Fruit fly (Drosophila melanogaster) whole organism, wandering third instar larva: ENCODE results near the gene COX6B.

Experiments
- Abd-B ChIP-seq: fragments of >200 bp; optimal IDR thresholded peaks from 2 replicates; lab custom pipeline; 2017; ENCODE audit warnings: missing biosample characterization, missing genetic modification characterization
- CG32264 ChIP-seq: fragments of 200-800 bp; sonication (Bioruptor generic); optimal IDR thresholded peaks from 2 replicates; lab custom pipeline; 2016; ENCODE audit warnings: missing biosample characterization, missing genetic modification characterization
- CG9705 ChIP-seq: fragments of 200-800 bp; sonication (Bioruptor generic); optimal IDR thresholded peaks from 2 replicates; lab custom pipeline; 2018; ENCODE audit warnings: missing biosample characterization, mild to moderate bottlenecking, missing genetic modification characterization
- CrebA ChIP-seq: fragments of 200-800 bp; sonication (Bioruptor generic); optimal IDR thresholded peaks from 2 replicates; lab custom pipeline; 2016; ENCODE audit warnings: missing biosample characterization, mild to moderate bottlenecking, missing genetic modification characterization, borderline replicate concordance
- Dfd ChIP-seq: fragments of >200 bp; optimal IDR thresholded peaks from 2 replicates; lab custom pipeline; 2017; ENCODE audit warnings: missing biosample characterization, missing genetic modification characterization
- Dif ChIP-seq: fragments of 200-275, 200-300 bp; sonication (Bioruptor generic); optimal IDR thresholded peaks from 2 replicates; lab custom pipeline; 2018; ENCODE audit warnings: missing biosample characterization, missing genetic modification characterization; ENCODE audit not compliant: partially characterized antibody
- GATAd ChIP-seq: sonication (Bioruptor generic); optimal IDR thresholded peaks from 2 replicates; lab custom pipeline; 2016; ENCODE audit warnings: missing biosample characterization, missing genetic modification characterization
- HLH106 ChIP-seq: fragments of 200-800 bp; optimal IDR thresholded peaks from 3 replicates; lab custom pipeline; 2019; ENCODE audit warnings: missing biosample characterization, mild to moderate bottlenecking, missing genetic modification characterization, moderate library complexity
- Hnf4 ChIP-seq: fragments of 200-800 bp; sonication (Bioruptor generic); optimal IDR thresholded peaks from 2 replicates; lab custom pipeline; 2016; ENCODE audit warnings: missing biosample characterization, mild to moderate bottlenecking, missing genetic modification characterization
- Hr78 ChIP-seq: fragments of >200 bp; optimal IDR thresholded peaks from 2 replicates; lab custom pipeline; 2017; ENCODE audit warnings: missing biosample characterization, missing genetic modification characterization
- Hr83 ChIP-seq: fragments of 200-300 bp; sonication (Bioruptor generic); optimal IDR thresholded peaks from 2 replicates; lab custom pipeline; 2016; ENCODE audit warnings: missing biosample characterization, mild to moderate bottlenecking, missing genetic modification characterization, moderate library complexity; ENCODE audit not compliant: poor library complexity, severe bottlenecking
- Jra ChIP-seq: sonication (Bioruptor generic); optimal IDR thresholded peaks from 2 replicates; lab custom pipeline; 2016; ENCODE audit warnings: missing biosample characterization, missing genetic modification characterization
- Mio ChIP-seq: sonication (Bioruptor generic); optimal IDR thresholded peaks from 2 replicates; lab custom pipeline; 2016; ENCODE audit warnings: missing biosample characterization, missing genetic modification characterization
- Myc ChIP-seq: fragments of >200 bp; optimal IDR thresholded peaks from 2 replicates; lab custom pipeline; 2017
- OdsH ChIP-seq: fragments of 200-800 bp; sonication (Bioruptor generic); optimal IDR thresholded peaks from 2 replicates; lab custom pipeline; 2016; ENCODE audit warnings: missing biosample characterization, mild to moderate bottlenecking, missing genetic modification characterization
- Rel ChIP-seq, 2 experiments: fragments of 200-800 bp; sonication (Bioruptor generic) in 1 of 2; optimal IDR thresholded peaks; 2 replicates in 1 of 2; 3 replicates in 1 of 2; lab custom pipeline; 2016 to 2019; ENCODE audit warnings: mild to moderate bottlenecking in 2 of 2, missing biosample characterization in 2 of 2, missing genetic modification characterization in 2 of 2, moderate library complexity in 1 of 2
- Vsx2 ChIP-seq: fragments of 200-300, 225-300 bp; sonication (Bioruptor generic); optimal IDR thresholded peaks from 2 replicates; lab custom pipeline; 2018; ENCODE audit warnings: missing biosample characterization, missing genetic modification characterization; ENCODE audit not compliant: partially characterized antibody
- br ChIP-seq: fragments of 200-800 bp; sonication (Bioruptor generic); optimal IDR thresholded peaks from 2 replicates; lab custom pipeline; 2016; ENCODE audit warnings: missing biosample characterization, missing genetic modification characterization
- brk ChIP-seq: fragments of 200-800 bp; sonication (Bioruptor generic); optimal IDR thresholded peaks from 2 replicates; lab custom pipeline; 2016; ENCODE audit warnings: missing biosample characterization, mild to moderate bottlenecking, missing genetic modification characterization
- dl ChIP-seq, 2 experiments: fragments of 175-275, 200-275 bp in 1 of 2; fragments of 200-275 bp in 1 of 2; sonication (Bioruptor generic); optimal IDR thresholded peaks; lab custom pipeline; 2018; ENCODE audit warnings: mild to moderate bottlenecking in 2 of 2, missing biosample characterization in 2 of 2, missing genetic modification characterization in 2 of 2, moderate library complexity in 2 of 2; ENCODE audit not compliant: partially characterized antibody in 2 of 2, insufficient read depth in 1 of 2
- dmrt93B ChIP-seq: fragments of 200-800 bp; sonication (Bioruptor generic); optimal IDR thresholded peaks from 2 replicates; lab custom pipeline; 2018; ENCODE audit warnings: missing biosample characterization, mild to moderate bottlenecking, missing genetic modification characterization
- dsf ChIP-seq: sonication (Bioruptor generic); optimal IDR thresholded peaks from 2 replicates; lab custom pipeline; 2016; ENCODE audit warnings: missing biosample characterization, missing genetic modification characterization, borderline replicate concordance
- ey ChIP-seq: fragments of 200-800 bp; sonication (Bioruptor generic); optimal IDR thresholded peaks from 2 replicates; lab custom pipeline; 2016; ENCODE audit warnings: missing biosample characterization, missing genetic modification characterization
- fru ChIP-seq: fragments of 200-800 bp; sonication (Bioruptor generic); optimal IDR thresholded peaks from 3 replicates; lab custom pipeline; 2016; ENCODE audit warnings: missing biosample characterization, mild to moderate bottlenecking, missing genetic modification characterization
- h ChIP-seq: fragments of 200-800 bp; sonication (Bioruptor generic); optimal IDR thresholded peaks from 3 replicates; lab custom pipeline; 2016; ENCODE audit warnings: missing biosample characterization, mild to moderate bottlenecking, missing genetic modification characterization
- jim ChIP-seq: fragments of 175-275, 200-325 bp; sonication (Bioruptor generic); optimal IDR thresholded peaks from 2 replicates; lab custom pipeline; 2016; ENCODE audit warnings: missing biosample characterization, mild to moderate bottlenecking, missing genetic modification characterization
- lola ChIP-seq: fragments of >200 bp; optimal IDR thresholded peaks from 2 replicates; lab custom pipeline; 2017; ENCODE audit warnings: missing biosample characterization, missing genetic modification characterization
- pan ChIP-seq: fragments of >200 bp; optimal IDR thresholded peaks from 2 replicates; lab custom pipeline; 2017
- psq ChIP-seq: fragments of 200-800 bp; sonication (Bioruptor generic); optimal IDR thresholded peaks from 3 replicates; lab custom pipeline; 2017; ENCODE audit warnings: missing biosample characterization, mild to moderate bottlenecking, missing genetic modification characterization, moderate library complexity
- rgr ChIP-seq: fragments of 200-800 bp; sonication (Bioruptor generic); optimal IDR thresholded peaks from 3 replicates; lab custom pipeline; 2016; ENCODE audit warnings: missing biosample characterization, mild to moderate bottlenecking, missing genetic modification characterization
- sage ChIP-seq: fragments of 200-800 bp; sonication (Bioruptor generic); optimal IDR thresholded peaks from 2 replicates; lab custom pipeline; 2016; ENCODE audit warnings: missing biosample characterization, mild to moderate bottlenecking, missing genetic modification characterization
- sv ChIP-seq: fragments of 200-800 bp; sonication (Bioruptor generic); optimal IDR thresholded peaks from 3 replicates; lab custom pipeline; 2016; ENCODE audit warnings: missing biosample characterization, missing genetic modification characterization
- tai ChIP-seq: sonication (Bioruptor generic); optimal IDR thresholded peaks from 2 replicates; lab custom pipeline; 2016; ENCODE audit warnings: missing biosample characterization, missing genetic modification characterization
- usp ChIP-seq: fragments of >200 bp; optimal IDR thresholded peaks from 2 replicates; lab custom pipeline; 2017; ENCODE audit warnings: missing biosample characterization, missing genetic modification characterization
- woc ChIP-seq: sonication (Bioruptor generic); optimal IDR thresholded peaks from 2 replicates; lab custom pipeline; 2016; ENCODE audit warnings: missing biosample characterization, mild to moderate bottlenecking, missing genetic modification characterization

The COX6B gene

dm6 chrX:19775055-19775645 is 31.0 kb upstream of the COX6B start:
- no peak for TF ChIP-seq sv
- TF ChIP-seq psq (GFP tag; lab: Kevin White, UChicago) = peak; percentile 86

dm6 chrX:19773734-19774702 is 29.9 kb upstream of the COX6B start:
- TF ChIP-seq pan (lab: Kevin White, UChicago) (no peak), GATAd (GFP tag; lab: Kevin White, UChicago) (no peak), dmrt93B (GFP tag; lab: Kevin White, UChicago) (no peak), Vsx2 (GFP tag; lab: Kevin White, UChicago) (peak; percentile 14), CG9705 (GFP tag; lab: Kevin White, UChicago) (no peak), Dfd (peak; percentile 47), OdsH (no peak), dl (GFP tag; optimal IDR thresholded peaks at IDR 0.05; lab: Kevin White, UChicago; ENCODE audit: insufficient read depth in 1 of 2, partially characterized antibody in 2 of 2) (peak in 1 of 2 experiments; percentile 6), psq (GFP tag; lab: Kevin White, UChicago) (peak; percentile 99), brk (GFP tag; lab: Kevin White, UChicago) (peak; percentile 35)
- TF ChIP-seq, all 38 proteins: peak for 5

- no peak for TF ChIP-seq h (GFP tag; lab: Kevin White, UChicago)
- no peak for TF ChIP-seq Dfd
- no peak for TF ChIP-seq tai (GFP tag; lab: Kevin White, UChicago)
- TF ChIP-seq br (GFP tag; lab: Kevin White, UChicago) = no peak
- no peak for TF ChIP-seq woc (GFP tag; lab: Kevin White, UChicago)
- no peak for TF ChIP-seq psq (GFP tag; lab: Kevin White, UChicago)
- TF ChIP-seq rgr (GFP tag; lab: Kevin White, UChicago) = no peak
- TF ChIP-seq Hr83 (GFP tag; lab: Kevin White, UChicago) = no peak
- TF ChIP-seq usp = no peak
- no peak for TF ChIP-seq Myc (lab: Kevin White, UChicago)
- TF ChIP-seq CrebA (GFP tag; lab: Kevin White, UChicago) = no peak
- no peak for TF ChIP-seq sage (GFP tag; lab: Kevin White, UChicago)
- no peak for TF ChIP-seq Hnf4 (GFP tag; lab: Kevin White, UChicago)
- no peak for TF ChIP-seq CG32264 (GFP tag; lab: Kevin White, UChicago)
- no peak for TF ChIP-seq GATAd (GFP tag; lab: Kevin White, UChicago)
- TF ChIP-seq lola = no peak
- no peak for TF ChIP-seq HLH106 (tag; lab: Kevin White, UChicago)
- TF ChIP-seq Vsx2 (GFP tag; lab: Kevin White, UChicago) = no peak
- no peak for TF ChIP-seq dmrt93B (GFP tag; lab: Kevin White, UChicago)
Measured at dm6 chrX:19772002-19772622, 28.0 kb upstream of the COX6B start.

dm6 chrX:19769821-19770519 is 25.8 kb upstream of the COX6B start:
- TF ChIP-seq Rel (GFP tag; optimal IDR thresholded peaks at IDR 0.05; lab: Kevin White, UChicago) (no peak), Rel (tag; optimal IDR thresholded peaks at IDR 0.05; lab: Kevin White, UChicago) (no peak), tai (GFP tag; lab: Kevin White, UChicago) (no peak), woc (GFP tag; lab: Kevin White, UChicago) (peak; percentile 46), Hr83 (GFP tag; lab: Kevin White, UChicago) (no peak), ey (GFP tag; lab: Kevin White, UChicago) (peak; percentile 62), Dif (GFP tag; lab: Kevin White, UChicago) (no peak), dsf (no peak), Hnf4 (GFP tag; lab: Kevin White, UChicago) (peak; percentile 47), psq (GFP tag; lab: Kevin White, UChicago) (peak; percentile 78), jim (GFP tag; lab: Kevin White, UChicago) (no peak), fru (GFP tag; lab: Kevin White, UChicago) (peak; percentile 69), usp (no peak), Jra (GFP tag; lab: Kevin White, UChicago) (peak; percentile 31), Abd-B (GFP tag; lab: Kevin White, UChicago) (no peak), Mio (GFP tag; lab: Kevin White, UChicago) (no peak), CrebA (GFP tag; lab: Kevin White, UChicago) (peak; percentile 2), Hr78 (GFP tag; lab: Kevin White, UChicago) (no peak), HLH106 (tag; lab: Kevin White, UChicago) (peak; percentile 47), rgr (GFP tag; lab: Kevin White, UChicago) (peak; percentile 58), CG32264 (GFP tag; lab: Kevin White, UChicago) (peak; percentile 13), OdsH (no peak), dl (GFP tag; optimal IDR thresholded peaks at IDR 0.05; lab: Kevin White, UChicago; ENCODE audit: insufficient read depth in 1 of 2, partially characterized antibody in 2 of 2) (no peak), GATAd (GFP tag; lab: Kevin White, UChicago) (no peak), br (GFP tag; lab: Kevin White, UChicago) (peak; percentile 27), CG9705 (GFP tag; lab: Kevin White, UChicago) (peak; percentile 19)
